Fruit fly (Drosophila melanogaster) whole organism, embryonic: ENCODE data around the gene CG14440.

Source experiments
- CG10147 ChIP-seq: fragments of 200-800 bp; sonication (Bioruptor generic); optimal IDR thresholded peaks from 2 replicates; lab custom pipeline; 2019; ENCODE audit warnings: missing biosample characterization, mild to moderate bottlenecking, missing genetic modification characterization, moderate library complexity
- CG2199 ChIP-seq: fragments of 200-800 bp; sonication (Bioruptor generic); IDR thresholded peaks from 3 replicates; pipeline ENCODE4 v1.3.6; 2022; ENCODE audit warnings: missing biosample characterization, missing genetic modification characterization
- CG32767 ChIP-seq: fragments of 200-800 bp; sonication (Bioruptor generic); IDR thresholded peaks from 2 replicates; pipeline ENCODE4 v1.3.6; 2022; ENCODE audit warnings: missing biosample characterization, missing genetic modification characterization
- CG34376 ChIP-seq: fragments of 200-800 bp; sonication (Bioruptor generic); optimal IDR thresholded peaks from 2 replicates; lab custom pipeline; 2018; ENCODE audit warnings: missing biosample characterization, mild to moderate bottlenecking, missing genetic modification characterization
- CG3847 ChIP-seq: fragments of 200-800 bp; sonication (Bioruptor generic); IDR thresholded peaks from 2 replicates; pipeline ENCODE4 v1.3.6; 2022; ENCODE audit warnings: missing biosample characterization, missing genetic modification characterization
- CG4404 ChIP-seq: fragments of 200-800 bp; sonication (Bioruptor generic); IDR thresholded peaks from 2 replicates; pipeline ENCODE4 v1.3.6; 2022; ENCODE audit warnings: missing biosample characterization, missing genetic modification characterization
- CG7987 ChIP-seq: fragments of 200-800 bp; sonication (Bioruptor generic); optimal IDR thresholded peaks from 2 replicates; lab custom pipeline; 2018; ENCODE audit warnings: missing biosample characterization, mild to moderate bottlenecking, missing genetic modification characterization, moderate library complexity
- zen2 ChIP-seq: fragments of 200-800 bp; sonication (Bioruptor generic); IDR thresholded peaks from 3 replicates; pipeline ENCODE4 v1.3.6; 2022; ENCODE audit warnings: missing biosample characterization, missing genetic modification characterization; ENCODE audit not compliant: partially characterized antibody

DNA sequence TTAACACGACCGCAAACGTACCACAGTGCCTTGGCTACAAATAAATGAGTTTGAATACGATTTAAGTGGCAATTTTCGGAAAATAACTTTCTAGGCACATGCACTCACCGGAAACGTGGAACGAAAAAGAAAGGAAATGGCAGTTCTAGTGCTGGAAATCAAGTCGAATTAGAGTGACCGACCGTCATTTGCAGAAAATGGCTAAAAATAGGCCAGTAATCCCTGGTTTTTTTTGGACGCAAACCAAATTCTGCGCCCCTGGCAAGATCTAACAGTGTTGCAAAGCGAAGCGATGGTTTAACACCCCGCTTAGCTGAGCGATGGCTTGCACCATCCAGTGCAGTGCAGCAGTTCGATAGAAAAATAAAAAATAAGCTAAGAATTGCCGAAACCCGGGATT, 45.7 kb upstream of the CG14440 start, which contains the start of gene RpL17:
- TF ChIP-seq CG3847 (peak; percentile 92), CG7987 (GFP tag; lab: Kevin White, UChicago) (peak; percentile 93), CG2199 (GFP tag; lab: Robert Waterston, UW) (peak; percentile 58; the same call in 1 of the 3 replicates), CG34376 (GFP tag; lab: Kevin White, UChicago) (peak; percentile 89), CG10147 (GFP tag; lab: Kevin White, UChicago) (peak; percentile 70), CG32767 (GFP tag; lab: Robert Waterston, UW) (peak; percentile 55), CG4404 (peak; percentile 58; the same call in 1 of the 2 replicates), zen2 (GFP tag; lab: Robert Waterston, UW) (no peak)
